Fruit fly (Drosophila melanogaster) whole organism, prepupa: Measurements from ENCODE around the gene Cyp318a1.

Source experiments
- Blimp-1 ChIP-seq: fragments of 200-800 bp; sonication (Bioruptor generic); optimal IDR thresholded peaks from 3 replicates; lab custom pipeline; 2017; ENCODE audit warnings: missing biosample characterization, missing genetic modification characterization, mild to moderate bottlenecking, moderate library complexity, missing genetic modification reagents
- CG3032 ChIP-seq: fragments of 200-800 bp; optimal IDR thresholded peaks from 2 replicates; lab custom pipeline; 2019; ENCODE audit warnings: missing biosample characterization, mild to moderate bottlenecking, missing genetic modification characterization, moderate library complexity
- CG31627 ChIP-seq: fragments of 200-800 bp; sonication (Bioruptor generic); optimal IDR thresholded peaks from 3 replicates; lab custom pipeline; 2016; ENCODE audit warnings: missing biosample characterization, missing genetic modification characterization
- CG32006 ChIP-seq: fragments of 200-800 bp; sonication (Bioruptor generic); optimal IDR thresholded peaks from 3 replicates; lab custom pipeline; 2017; ENCODE audit warnings: missing biosample characterization, mild to moderate bottlenecking, missing genetic modification characterization
- CG3919 ChIP-seq: fragments of 200-800 bp; sonication (Bioruptor generic); optimal IDR thresholded peaks from 3 replicates; lab custom pipeline; 2016; ENCODE audit warnings: missing biosample characterization, missing genetic modification characterization
- CG6163 ChIP-seq: fragments of 200-800 bp; sonication (Bioruptor generic); IDR thresholded peaks from 3 replicates; pipeline ENCODE4 v1.3.6; 2022; ENCODE audit warnings: missing biosample characterization, missing genetic modification characterization
- CG8632 ChIP-seq: fragments of 200-800 bp; sonication (Bioruptor generic); optimal IDR thresholded peaks from 3 replicates; lab custom pipeline; 2016; ENCODE audit warnings: missing biosample characterization, missing genetic modification characterization
- Eip75B ChIP-seq: fragments of 200-800 bp; sonication (Bioruptor generic); optimal IDR thresholded peaks from 3 replicates; lab custom pipeline; 2016; ENCODE audit warnings: missing biosample characterization, missing genetic modification characterization
- Gug ChIP-seq: fragments of 200-800 bp; sonication (Bioruptor generic); IDR thresholded peaks from 2 replicates; pipeline ENCODE4 v1.3.6; 2022; ENCODE audit warnings: missing biosample characterization, missing genetic modification characterization
- Hr38 ChIP-seq: sonication (Bioruptor generic); optimal IDR thresholded peaks from 2 replicates; lab custom pipeline; 2016; ENCODE audit warnings: missing biosample characterization, missing genetic modification characterization
- OdsH ChIP-seq: fragments of 200-800 bp; sonication (Bioruptor generic); optimal IDR thresholded peaks from 3 replicates; lab custom pipeline; 2016; ENCODE audit warnings: missing biosample characterization, missing genetic modification characterization
- Sox15 ChIP-seq: fragments of 200-800 bp; sonication (Bioruptor generic); optimal IDR thresholded peaks from 3 replicates; lab custom pipeline; 2016; ENCODE audit warnings: missing biosample characterization, missing genetic modification characterization
- topi ChIP-seq: fragments of 200-800 bp; sonication (Bioruptor generic); optimal IDR thresholded peaks from 3 replicates; lab custom pipeline; 2016; ENCODE audit warnings: missing biosample characterization, missing genetic modification characterization

DNA sequence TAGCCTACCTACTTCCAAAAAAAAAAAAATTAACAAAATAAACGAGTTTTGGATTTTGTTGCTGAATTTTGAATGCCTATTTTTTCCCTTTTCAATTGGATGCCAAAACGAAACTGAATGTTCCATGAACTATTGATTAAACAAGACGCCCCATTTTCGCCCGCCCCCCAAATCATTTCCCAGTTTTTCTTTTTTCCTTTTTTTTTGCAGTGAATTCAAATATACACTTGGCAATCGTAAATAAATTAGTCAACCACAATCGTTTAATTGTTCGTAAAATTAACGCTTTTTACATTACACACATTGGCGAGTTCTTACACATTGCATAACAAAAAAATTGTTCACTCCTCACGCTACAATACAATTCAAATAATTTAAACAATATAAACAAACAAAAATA lies 39.8 kb upstream of the Cyp318a1 start, which contains the start of gene CG18130:
- TF ChIP-seq Hr38 (no peak), CG6163 (no peak), CG31627 (no peak), Eip75B (GFP tag; lab: Kevin White, UChicago) (no peak), OdsH (GFP tag; lab: Kevin White, UChicago) (no peak), Sox15 (GFP tag; lab: Kevin White, UChicago) (no peak), CG3919 (GFP tag; lab: Kevin White, UChicago) (no peak), CG3032 (tag; lab: Kevin White, UChicago) (no peak), CG8632 (GFP tag; lab: Kevin White, UChicago) (no peak), Blimp-1 (GFP tag; lab: Kevin White, UChicago) (no peak), CG32006 (GFP tag; lab: Kevin White, UChicago) (no peak), topi (no peak), Gug (GFP tag; lab: Robert Waterston, UW) (no peak)
